Fruit fly (Drosophila melanogaster) whole organism, prepupa: Measurements from ENCODE around the gene CG14182.

Experiments
- CG10669 ChIP-seq: fragments of 200-800 bp; sonication (Bioruptor generic); optimal IDR thresholded peaks from 3 replicates; lab custom pipeline; 2018; ENCODE audit warnings: missing biosample characterization, mild to moderate bottlenecking, missing genetic modification characterization, moderate library complexity
- CG11294 ChIP-seq: fragments of 200-800 bp; sonication (Bioruptor generic); IDR thresholded peaks from 2 replicates; pipeline ENCODE4 v1.3.6; 2022; ENCODE audit warnings: missing biosample characterization, missing genetic modification characterization
- CG8119 ChIP-seq: fragments of 200-800 bp; sonication (Bioruptor generic); IDR thresholded peaks from 3 replicates; pipeline ENCODE4 v1.3.6; 2022; ENCODE audit warnings: missing biosample characterization, missing genetic modification characterization
- Ets21C ChIP-seq: fragments of 200-800 bp; sonication (Bioruptor generic); optimal IDR thresholded peaks from 3 replicates; lab custom pipeline; 2016; ENCODE audit warnings: missing biosample characterization, missing genetic modification characterization
- Hr39 ChIP-seq: fragments of 200-800 bp; sonication (Bioruptor generic); optimal IDR thresholded peaks from 2 replicates; lab custom pipeline; 2016; ENCODE audit warnings: missing biosample characterization, missing genetic modification characterization
- OdsH ChIP-seq: fragments of 200-800 bp; sonication (Bioruptor generic); optimal IDR thresholded peaks from 3 replicates; lab custom pipeline; 2016; ENCODE audit warnings: missing biosample characterization, missing genetic modification characterization
- ss ChIP-seq, 2 experiments: fragments of 200-800 bp; sonication (Bioruptor generic); optimal IDR thresholded peaks; 2 replicates in 1 of 2; 3 replicates in 1 of 2; lab custom pipeline; 2017 to 2018; ENCODE audit warnings: mild to moderate bottlenecking in 2 of 2, missing biosample characterization in 2 of 2, missing genetic modification characterization in 2 of 2, moderate library complexity in 1 of 2
- svp ChIP-seq: fragments of 200-800 bp; sonication (Bioruptor generic); peaks from one replicate; lab custom pipeline; 2016; ENCODE audit warnings: missing biosample characterization, missing genetic modification characterization

DNA sequence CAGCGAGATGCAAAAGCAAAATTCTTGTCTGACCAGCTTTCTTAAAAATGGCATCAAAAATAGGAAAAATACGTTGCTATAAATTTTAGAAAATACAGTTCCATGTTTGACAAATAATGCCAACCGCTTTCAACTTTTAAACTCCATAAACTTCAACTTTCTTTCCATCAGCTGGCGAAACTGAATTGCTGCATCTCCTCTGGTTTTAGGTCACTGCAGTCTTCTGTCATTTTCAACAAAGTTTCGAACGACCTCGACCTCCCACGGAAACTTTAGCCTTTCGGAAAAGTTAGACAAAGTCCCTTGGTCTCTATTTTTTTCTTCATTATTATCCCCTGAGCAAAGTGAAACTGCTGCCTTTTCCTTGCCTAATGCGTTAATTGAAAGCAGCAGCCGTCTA lies 23.9 kb downstream of the CG14182 start, which contains the start of gene CG42263:
- TF ChIP-seq CG10669 (GFP tag; lab: Kevin White, UChicago) (no peak), svp (no peak), ss (GFP tag; optimal IDR thresholded peaks at IDR 0.05; lab: Kevin White, UChicago) (no peak), OdsH (no peak), Hr39 (no peak), Ets21C (GFP tag; lab: Kevin White, UChicago) (no peak), CG11294 (GFP tag; lab: Robert Waterston, UW) (no peak), CG8119 (GFP tag; lab: Robert Waterston, UW) (no peak)
